Worm (Caenorhabditis elegans): Measurements from ENCODE around the gene cnc-6.

- TF ChIP-seq elt-3 (tag; optimal IDR thresholded peaks at IDR 0.05) (no peak), ceh-82 (tag; optimal IDR thresholded peaks at IDR 0.05) (no peak)
These were observed 5.2 kb upstream of the cnc-6 start, which contains the start of gene Y46E12A.5 for ce11 chrIII:1758151-1758550.
